Fruit fly (Drosophila melanogaster): ENCODE data around the gene Trp1.
A peak's percentile ranks its signal among the peaks of the same experiment; 100 is the strongest.

Trp1 gene

dm6 chr2L:9986402-9987350 lies 22.5 kb upstream of the Trp1 start (continued):
- TF ChIP-seq ind (GFP tag; optimal IDR thresholded peaks at IDR 0.05): peak; percentile 57
- TF ChIP-seq CG1233 (GFP tag; optimal IDR thresholded peaks at IDR 0.05): peak; percentile 6
- TF ChIP-seq en (GFP tag; optimal IDR thresholded peaks at IDR 0.05): no peak
- peak; percentile 59 for TF ChIP-seq Ssrp (tag; optimal IDR thresholded peaks at IDR 0.05)
- no peak for TF ChIP-seq NK7.1 (GFP tag; optimal IDR thresholded peaks at IDR 0.05)
- no peak for TF ChIP-seq pfk (GFP tag; optimal IDR thresholded peaks at IDR 0.05)
- TF ChIP-seq CG17612 (GFP tag; IDR thresholded peaks at IDR 0.05): 0 out of 2 replicates have a peak, but pooled peaks have one; percentile 23
- no peak for TF ChIP-seq Bteb2 (GFP tag; optimal IDR thresholded peaks at IDR 0.05)
- TF ChIP-seq esg (GFP tag; conservative IDR thresholded peaks at IDR 0.05): 0 out of 2 replicates have a peak, but pooled peaks have one; percentile 12
- TF ChIP-seq disco-r (GFP tag; optimal IDR thresholded peaks at IDR 0.05): no peak
- TF ChIP-seq CG9876 (GFP tag; optimal IDR thresholded peaks at IDR 0.05): no peak
- peak; percentile 6 for TF ChIP-seq CG7786 (GFP tag; optimal IDR thresholded peaks at IDR 0.05)
- TF ChIP-seq psq (GFP tag; optimal IDR thresholded peaks at IDR 0.05): no peak
- TF ChIP-seq CG13894 (tag; optimal IDR thresholded peaks at IDR 0.05): no peak
- TF ChIP-seq Hr51 (GFP tag; optimal IDR thresholded peaks at IDR 0.05): no peak
- no peak for TF ChIP-seq CG31224 (GFP tag; IDR thresholded peaks at IDR 0.05)
- peak; percentile 43 for TF ChIP-seq Antp (GFP tag; optimal IDR thresholded peaks at IDR 0.05)
- peak; percentile 55 for TF ChIP-seq CG6813 (GFP tag; optimal IDR thresholded peaks at IDR 0.05)
- TF ChIP-seq CG3838 (GFP tag; optimal IDR thresholded peaks at IDR 0.05): no peak
- TF ChIP-seq phol (tag; optimal IDR thresholded peaks at IDR 0.05): peak; percentile 67
- TF ChIP-seq tx (GFP tag; optimal IDR thresholded peaks at IDR 0.05): no peak
- TF ChIP-seq CG4404 (GFP tag; IDR thresholded peaks at IDR 0.05): peak; percentile 36; the same call in 1 of the 2 replicates
- TF ChIP-seq sd (tag; optimal IDR thresholded peaks at IDR 0.05): no peak
- TF ChIP-seq Kr (GFP tag; optimal IDR thresholded peaks at IDR 0.05): no peak
- no peak for TF ChIP-seq prd (optimal IDR thresholded peaks at IDR 0.05)
- TF ChIP-seq prd (GFP tag; IDR thresholded peaks at IDR 0.05): peak; percentile 72; the same call in 2 of the 3 replicates
- TF ChIP-seq CG10462 (GFP tag; optimal IDR thresholded peaks at IDR 0.05): no peak
- peak; percentile 54; the same call in 1 of the 2 replicates for TF ChIP-seq CG5953 (GFP tag; IDR thresholded peaks at IDR 0.05)
- TF ChIP-seq Tbp (GFP tag; optimal IDR thresholded peaks at IDR 0.05): no peak
- TF ChIP-seq CG7357 (GFP tag; IDR thresholded peaks at IDR 0.05): peak; percentile 16; the same call in 1 of the 3 replicates
- TF ChIP-seq CG9932 (GFP tag; IDR thresholded peaks at IDR 0.05): no peak
- TF ChIP-seq grau (tag; optimal IDR thresholded peaks at IDR 0.05): peak; percentile 84
- no peak for TF ChIP-seq CG15479 (GFP tag; optimal IDR thresholded peaks at IDR 0.05)
- TF ChIP-seq H15 (GFP tag; IDR thresholded peaks at IDR 0.05): peak; percentile 76
- no peak for TF ChIP-seq NC2β (GFP tag; optimal IDR thresholded peaks at IDR 0.05)
- no peak for TF ChIP-seq gsb (GFP tag; IDR thresholded peaks at IDR 0.05)
- TF ChIP-seq ems (GFP tag; optimal IDR thresholded peaks at IDR 0.05): no peak
- TF ChIP-seq Fer3 (tag; optimal IDR thresholded peaks at IDR 0.05): peak; percentile 18
- TF ChIP-seq CG12769 (tag; optimal IDR thresholded peaks at IDR 0.05): no peak
- peak; percentile 28 for TF ChIP-seq CG17385 (GFP tag; optimal IDR thresholded peaks at IDR 0.05)
- no peak for TF ChIP-seq kah (GFP tag; optimal IDR thresholded peaks at IDR 0.05)
- no peak for TF ChIP-seq kay (GFP tag; optimal IDR thresholded peaks at IDR 0.05)
- TF ChIP-seq CG16863 (GFP tag; optimal IDR thresholded peaks at IDR 0.05): peak; percentile 19
- TF ChIP-seq MESR4 (GFP tag; optimal IDR thresholded peaks at IDR 0.05): no peak
- no peak for TF ChIP-seq CG6683 (GFP tag; optimal IDR thresholded peaks at IDR 0.05)
- TF ChIP-seq abd-A (tag; optimal IDR thresholded peaks at IDR 0.05): no peak
- TF ChIP-seq Hr3 (GFP tag; optimal IDR thresholded peaks at IDR 0.05): peak; percentile 3
- TF ChIP-seq CG13624 (GFP tag; optimal IDR thresholded peaks at IDR 0.05): no peak
- no peak for TF ChIP-seq CG31365 (tag; optimal IDR thresholded peaks at IDR 0.05)
